Worm (Caenorhabditis elegans) whole organism, late embryonic: Measurements from ENCODE around the gene epic-2.

Experiments
- C08G9.2 ChIP-seq: sonication (generic microtip); optimal IDR thresholded peaks from 2 replicates; lab custom pipeline; 2016; ENCODE audit warnings: mild to moderate bottlenecking, missing genetic modification characterization, moderate library complexity, missing compliant biosample characterization
- C38D4.7 ChIP-seq: fragments of 200-800 bp; sonication (Bioruptor generic); optimal IDR thresholded peaks from 2 replicates; lab custom pipeline; 2018; ENCODE audit warnings: mild to moderate bottlenecking, missing genetic modification characterization, moderate library complexity, missing compliant biosample characterization
- F13H6.1 ChIP-seq: sonication (generic microtip); optimal IDR thresholded peaks from 2 replicates; lab custom pipeline; 2016; ENCODE audit warnings: missing genetic modification characterization, missing compliant biosample characterization
- K09A11.1 ChIP-seq: sonication (generic microtip); optimal IDR thresholded peaks from 2 replicates; lab custom pipeline; 2017; ENCODE audit warnings: antibody characterized with exemption, mild to moderate bottlenecking, missing genetic modification characterization, missing compliant biosample characterization; ENCODE audit not compliant: insufficient read depth
- T23F11.4 ChIP-seq: fragments of 200-800 bp; sonication (Bioruptor generic); optimal IDR thresholded peaks from 2 replicates; lab custom pipeline; 2018; ENCODE audit warnings: mild to moderate bottlenecking, missing genetic modification characterization, missing compliant biosample characterization
- Y22D7AL.16 ChIP-seq: sonication (generic microtip); optimal IDR thresholded peaks from 2 replicates; lab custom pipeline; 2016; ENCODE audit warnings: missing genetic modification characterization, missing compliant biosample characterization
- ahr-1 ChIP-seq: sonication (generic microtip); optimal IDR thresholded peaks from 2 replicates; lab custom pipeline; 2016; ENCODE audit warnings: missing genetic modification characterization, missing compliant biosample characterization
- ama-1 ChIP-seq: fragments of 150-350 bp; optimal IDR thresholded peaks from 2 replicates; lab custom pipeline; 2014
- ceh-14 ChIP-seq: sonication (generic microtip); optimal IDR thresholded peaks from 2 replicates; lab custom pipeline; 2016; ENCODE audit warnings: missing genotype, missing genetic modification characterization, missing compliant biosample characterization
- ceh-19 ChIP-seq: fragments of 200-800 bp; sonication (Bioruptor generic); optimal IDR thresholded peaks from 2 replicates; lab custom pipeline; 2018; ENCODE audit warnings: mild to moderate bottlenecking, missing genetic modification characterization, missing compliant biosample characterization
- ceh-2 ChIP-seq: sonication (generic microtip); optimal IDR thresholded peaks from 2 replicates; lab custom pipeline; 2016; ENCODE audit warnings: missing genotype, missing genetic modification characterization, missing compliant biosample characterization
- ceh-30 ChIP-seq: fragments of 150-350 bp; optimal IDR thresholded peaks from 2 replicates; lab custom pipeline; 2014; ENCODE audit warnings: missing biosample characterization, missing genetic modification characterization
- ceh-31 ChIP-seq: sonication (generic microtip); optimal IDR thresholded peaks from 2 replicates; lab custom pipeline; 2016; ENCODE audit warnings: missing genetic modification characterization, missing compliant biosample characterization
- che-1 ChIP-seq: sonication (generic microtip); optimal IDR thresholded peaks from 2 replicates; lab custom pipeline; 2016; ENCODE audit warnings: mild to moderate bottlenecking, missing genetic modification characterization, missing compliant biosample characterization
- dve-1 ChIP-seq: sonication (generic microtip); optimal IDR thresholded peaks from 2 replicates; lab custom pipeline; 2017; ENCODE audit warnings: antibody characterized with exemption, mild to moderate bottlenecking, missing genetic modification characterization, missing compliant biosample characterization
- elt-2 ChIP-seq: sonication (generic microtip); optimal IDR thresholded peaks from 2 replicates; lab custom pipeline; 2016; ENCODE audit warnings: missing genetic modification reagents, missing genetic modification characterization, missing compliant biosample characterization
- elt-4 ChIP-seq: sonication (generic microtip); optimal IDR thresholded peaks from 2 replicates; lab custom pipeline; 2016; ENCODE audit warnings: missing genetic modification characterization, missing compliant biosample characterization
- eyg-1 ChIP-seq: sonication (generic microtip); optimal IDR thresholded peaks from 2 replicates; lab custom pipeline; 2016; ENCODE audit warnings: missing genotype, missing genetic modification characterization, missing compliant biosample characterization
- fax-1 ChIP-seq: sonication (generic microtip); optimal IDR thresholded peaks from 2 replicates; lab custom pipeline; 2016; ENCODE audit warnings: missing genotype, missing genetic modification characterization, missing compliant biosample characterization
- fkh-10 ChIP-seq: fragments of 150-350 bp; optimal IDR thresholded peaks from 2 replicates; lab custom pipeline; 2014; ENCODE audit warnings: missing biosample characterization, missing genetic modification reagents, missing genetic modification characterization
- fkh-6 ChIP-seq: sonication (generic microtip); optimal IDR thresholded peaks from 2 replicates; lab custom pipeline; 2016; ENCODE audit warnings: missing genetic modification characterization, missing compliant biosample characterization
- gmeb-2 ChIP-seq: sonication (generic microtip); optimal IDR thresholded peaks from 2 replicates; lab custom pipeline; 2016; ENCODE audit warnings: missing genetic modification characterization, inconsistent platforms, missing compliant biosample characterization
- hlh-15 ChIP-seq: sonication (generic microtip); optimal IDR thresholded peaks from 2 replicates; lab custom pipeline; 2016; ENCODE audit warnings: missing genetic modification characterization, missing compliant biosample characterization
- hlh-6 ChIP-seq: sonication (generic microtip); optimal IDR thresholded peaks from 2 replicates; lab custom pipeline; 2016; ENCODE audit warnings: missing genotype, missing genetic modification characterization, missing compliant biosample characterization
- hlh-8 ChIP-seq: sonication (generic microtip); optimal IDR thresholded peaks from 2 replicates; lab custom pipeline; 2016; ENCODE audit warnings: missing genotype, missing genetic modification characterization, missing compliant biosample characterization
- lin-11 ChIP-seq: fragments of 200-800 bp; sonication (Bioruptor generic); optimal IDR thresholded peaks from 2 replicates; lab custom pipeline; 2018; ENCODE audit warnings: mild to moderate bottlenecking, missing genetic modification characterization, missing compliant biosample characterization
- nfya-1 ChIP-seq: sonication (generic microtip); optimal IDR thresholded peaks from 2 replicates; lab custom pipeline; 2017; ENCODE audit warnings: missing genetic modification characterization, mild to moderate bottlenecking, missing compliant biosample characterization, antibody characterized with exemption, moderate library complexity
- nhr-11 ChIP-seq: fragments of 150-350 bp; optimal IDR thresholded peaks from 2 replicates; lab custom pipeline; 2014; ENCODE audit warnings: missing biosample characterization, missing genetic modification characterization
- nhr-232 ChIP-seq: sonication (generic microtip); optimal IDR thresholded peaks from 2 replicates; lab custom pipeline; 2016; ENCODE audit warnings: missing genetic modification characterization, missing compliant biosample characterization
- npax-4 ChIP-seq: sonication (generic microtip); optimal IDR thresholded peaks from 2 replicates; lab custom pipeline; 2016; ENCODE audit warnings: missing genetic modification characterization, missing compliant biosample characterization
- odd-2 ChIP-seq: sonication (generic microtip); optimal IDR thresholded peaks from 2 replicates; lab custom pipeline; 2017; ENCODE audit warnings: antibody characterized with exemption, mild to moderate bottlenecking, missing genetic modification characterization, missing compliant biosample characterization
- pax-1 ChIP-seq: fragments of 150-350 bp; optimal IDR thresholded peaks from 2 replicates; lab custom pipeline; 2014; ENCODE audit warnings: missing biosample characterization, missing genetic modification characterization
- rnt-1 ChIP-seq: sonication (generic microtip); optimal IDR thresholded peaks from 2 replicates; lab custom pipeline; 2016; ENCODE audit warnings: missing genetic modification characterization, missing compliant biosample characterization
- sdc-2 ChIP-seq: sonication (generic microtip); optimal IDR thresholded peaks from 2 replicates; lab custom pipeline; 2016; ENCODE audit warnings: missing genotype, missing genetic modification characterization, missing compliant biosample characterization
- sox-2 ChIP-seq: fragments of 200-800 bp; sonication (Bioruptor generic); IDR thresholded peaks from 2 replicates; pipeline ENCODE4 v1.3.6; 2022; ENCODE audit warnings: missing genetic modification reagents, missing genetic modification characterization, missing compliant biosample characterization
- syd-9 ChIP-seq: sonication (generic microtip); optimal IDR thresholded peaks from 2 replicates; lab custom pipeline; 2016; ENCODE audit warnings: mild to moderate bottlenecking, missing genetic modification characterization, moderate library complexity, missing compliant biosample characterization
- tbx-2 ChIP-seq: sonication (generic microtip); optimal IDR thresholded peaks from 2 replicates; lab custom pipeline; 2016; ENCODE audit warnings: missing genetic modification characterization, missing compliant biosample characterization
- ttx-3 ChIP-seq: sonication (generic microtip); optimal IDR thresholded peaks from 2 replicates; lab custom pipeline; 2016; ENCODE audit warnings: missing genetic modification reagents, missing genetic modification characterization, missing compliant biosample characterization
- unc-3 ChIP-seq, 2 experiments: fragments of 200-800 bp in 1 of 2; sonication (Bioruptor generic) in 1 of 2; sonication (generic microtip) in 1 of 2; conservative IDR thresholded peaks in 1 of 2; optimal IDR thresholded peaks in 1 of 2; 2 replicates each; pipeline versions ENCODE4 v1.3.6 to Lab custom; 2016 to 2022; ENCODE audit warnings: missing compliant biosample characterization in 2 of 2, missing genetic modification characterization in 2 of 2, missing genetic modification reagents in 1 of 2
- unc-42 ChIP-seq: sonication (generic microtip); optimal IDR thresholded peaks from 2 replicates; lab custom pipeline; 2016; ENCODE audit warnings: missing genotype, missing genetic modification characterization, missing compliant biosample characterization
- unc-86 ChIP-seq: sonication (generic microtip); optimal IDR thresholded peaks from 2 replicates; lab custom pipeline; 2016; ENCODE audit warnings: missing genetic modification characterization, missing compliant biosample characterization
- ztf-16 ChIP-seq: sonication (generic microtip); optimal IDR thresholded peaks from 2 replicates; lab custom pipeline; 2017; ENCODE audit warnings: missing genetic modification characterization, missing compliant biosample characterization

epic-2 gene

DNA sequence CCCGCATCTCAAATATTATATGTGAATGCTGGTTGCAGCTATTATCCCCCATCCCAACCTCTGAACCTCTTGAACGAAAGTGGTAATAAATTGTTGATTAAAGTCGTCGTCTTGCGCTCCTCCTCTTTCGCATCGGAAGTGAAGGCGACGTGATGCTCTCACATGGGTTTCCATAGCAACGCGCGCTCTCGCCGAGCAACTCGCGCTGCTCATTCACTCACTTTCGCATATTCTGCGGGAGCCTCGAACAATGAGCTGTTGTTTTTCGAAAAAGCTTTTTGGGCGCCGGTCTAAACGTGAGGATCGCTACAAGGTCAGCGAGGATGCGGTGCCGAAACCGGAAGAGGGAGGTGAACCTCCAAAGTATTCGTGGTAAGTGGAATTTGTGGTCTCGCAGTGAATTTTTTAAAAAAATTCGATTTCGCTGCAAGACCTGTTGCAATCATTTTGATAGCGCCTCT, 9.5 kb upstream of the epic-2 start, which contains the start of gene rpi-2:
TSS of gene rpi-2 (plus strand) at position 234 of the 461 bp plus-strand sequence.
- TF ChIP-seq sdc-2 (tag; lab: Kevin White, UChicago) (peak; percentile 14), elt-4 (no peak), ama-1 (lab: Kevin White, UChicago) (peak; percentile 86), elt-2 (tag; lab: Kevin White, UChicago) (no peak)
- TF ChIP-seq, all 69 proteins: peak for 2

- no peak for TF ChIP-seq lin-11 (tag; lab: Kevin White, UChicago)
- no peak for TF ChIP-seq fax-1 (tag; lab: Kevin White, UChicago)
- TF ChIP-seq syd-9 (tag; lab: Kevin White, UChicago), result no peak
- TF ChIP-seq rnt-1 (tag; lab: Kevin White, UChicago), result no peak
- TF ChIP-seq hlh-8 (tag; lab: Kevin White, UChicago), result no peak
- no peak for TF ChIP-seq fkh-6
- TF ChIP-seq C08G9.2, result no peak
- TF ChIP-seq nhr-11 (tag; lab: Kevin White, UChicago), result no peak
- no peak for TF ChIP-seq ceh-14 (tag; lab: Kevin White, UChicago)
- no peak for TF ChIP-seq sdc-2 (tag; lab: Kevin White, UChicago)
- no peak for TF ChIP-seq ttx-3
Observed at ce11 chrIV:1713618-1714017, 7.0 kb upstream of the epic-2 start.

DNA sequence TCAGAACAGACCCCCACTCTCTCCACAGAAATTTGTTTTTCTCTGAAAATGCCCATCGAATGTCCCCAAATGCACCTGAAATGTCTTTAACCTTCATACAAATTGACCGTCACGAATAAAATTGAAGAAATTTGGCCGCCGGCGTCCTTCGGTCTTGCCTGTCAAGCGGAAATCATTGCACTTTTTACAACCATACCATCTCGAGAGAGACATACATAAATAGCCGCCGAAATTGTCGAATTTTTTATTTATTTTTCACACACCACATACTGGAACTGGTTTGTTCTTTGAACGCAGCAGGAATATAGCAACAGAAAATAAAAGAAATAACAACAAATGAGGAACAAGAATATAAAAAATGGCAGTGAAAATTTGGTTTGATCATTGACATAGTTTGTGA, 4.9 kb upstream of the epic-2 start:
- TF ChIP-seq K09A11.1 (no peak), syd-9 (tag; lab: Kevin White, UChicago) (no peak), ahr-1 (tag; lab: Kevin White, UChicago) (no peak), fkh-10 (GFP tag; lab: Kevin White, UChicago) (no peak), elt-4 (no peak), ttx-3 (no peak), npax-4 (tag; lab: Kevin White, UChicago) (no peak), nhr-232 (tag; lab: Kevin White, UChicago) (no peak), Y22D7AL.16 (tag; lab: Kevin White, UChicago) (no peak), sox-2 (GFP tag; lab: Robert Waterston, UW) (no peak), odd-2 (tag; lab: Kevin White, UChicago) (no peak), C38D4.7 (no peak), nfya-1 (tag; lab: Kevin White, UChicago) (no peak), elt-2 (tag; lab: Kevin White, UChicago) (no peak), ceh-14 (tag; lab: Kevin White, UChicago) (no peak), che-1 (tag; lab: Kevin White, UChicago) (no peak), tbx-2 (tag; lab: Kevin White, UChicago) (no peak)
- TF ChIP-seq, all 69 proteins: peak for 0

ce11 chrIV:1721610-1722009, 1.0 kb downstream of the epic-2 start:
- no peak for TF ChIP-seq elt-4
- TF ChIP-seq ceh-19 (GFP tag; lab: Kevin White, UChicago), result no peak
- no peak for TF ChIP-seq unc-42 (tag; lab: Kevin White, UChicago)
- TF ChIP-seq rnt-1 (tag; lab: Kevin White, UChicago), result no peak
- no peak for TF ChIP-seq ztf-16
- TF ChIP-seq hlh-6 (tag; lab: Kevin White, UChicago), result no peak

- TF ChIP-seq gmeb-2 (tag; lab: Kevin White, UChicago) (no peak), ceh-30 (no peak), ceh-2 (no peak), unc-3 (GFP tag; conservative IDR thresholded peaks at IDR 0.05; lab: Robert Waterston, UW) (no peak), unc-3 (tag; optimal IDR thresholded peaks at IDR 0.05; lab: Kevin White, UChicago) (no peak), ceh-31 (no peak), nhr-11 (tag; lab: Kevin White, UChicago) (no peak), ttx-3 (no peak), unc-86 (tag; lab: Kevin White, UChicago) (no peak), dve-1 (tag; lab: Kevin White, UChicago) (no peak), hlh-15 (tag; lab: Kevin White, UChicago) (no peak), fax-1 (tag; lab: Kevin White, UChicago) (no peak), T23F11.4 (no peak), nhr-232 (tag; lab: Kevin White, UChicago) (no peak), eyg-1 (tag; lab: Kevin White, UChicago) (no peak), ceh-14 (tag; lab: Kevin White, UChicago) (no peak), rnt-1 (tag; lab: Kevin White, UChicago) (no peak), F13H6.1 (tag; lab: Kevin White, UChicago) (no peak), pax-1 (no peak)
Observed at ce11 chrIV:1722953-1723352, 2.4 kb downstream of the epic-2 start.
